Fruit fly (Drosophila melanogaster): ENCODE results near the gene CG13658.

DNA sequence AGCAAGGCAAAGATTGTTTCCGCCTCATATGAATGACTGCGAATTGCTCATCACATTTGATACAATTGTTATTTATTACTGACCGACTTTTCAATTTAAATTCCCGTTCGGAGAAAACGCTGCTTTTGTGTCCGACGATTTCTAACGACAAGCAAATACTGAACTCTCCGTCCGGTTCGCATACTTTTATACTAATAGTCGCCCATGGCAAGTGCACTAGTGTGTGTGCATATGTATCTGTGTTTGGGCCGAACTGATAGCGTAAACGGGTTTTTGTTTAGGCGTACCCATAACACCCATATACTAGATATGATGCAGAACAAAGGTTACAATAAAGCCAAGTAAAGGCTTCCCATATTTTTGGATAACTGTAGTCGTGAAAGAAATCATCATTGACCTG lies 21.0 kb downstream of the CG13658 start, which contains the start of gene CG10550:
- TF ChIP-seq ttk (optimal IDR thresholded peaks at IDR 0.05) = no peak
- no peak for TF ChIP-seq insv (optimal IDR thresholded peaks at IDR 0.05)
- TF ChIP-seq psq (optimal IDR thresholded peaks at IDR 0.05) = no peak

All from Kc167 (cell line).